Fruit fly (Drosophila melanogaster) whole organism: ENCODE results near the gene CG31224.

Experiments
- CG8478 ChIP-seq: fragments of >200 bp; optimal IDR thresholded peaks from 2 replicates; lab custom pipeline; 2018; ENCODE audit warnings: inconsistent platforms
- Dll ChIP-seq: fragments of >200 bp; optimal IDR thresholded peaks from 2 replicates; lab custom pipeline; 2017
- EcR ChIP-seq, 2 experiments: fragments of >200 bp; optimal IDR thresholded peaks; 2 replicates each; lab custom pipeline; 2017; ENCODE audit warnings: missing biosample characterization in 2 of 2, missing genetic modification characterization in 2 of 2, missing genetic modification reagents in 2 of 2
- pan ChIP-seq: fragments of >200 bp; optimal IDR thresholded peaks from 2 replicates; lab custom pipeline; 2017
- psq ChIP-seq: fragments of >200 bp; optimal IDR thresholded peaks from 2 replicates; lab custom pipeline; 2017
- usp ChIP-seq: fragments of >200 bp; optimal IDR thresholded peaks from 2 replicates; lab custom pipeline; 2017; ENCODE audit warnings: missing biosample characterization, missing genetic modification characterization, mixed read lengths

CG31224 gene

dm6 chr3R:18680332-18680731 is 21.2 kb upstream of the CG31224 start, which contains the start of the genes CG46318 and ChT:
TSS of gene CG46318 (plus strand) at chr3R:18680604.
TSS of gene ChT (plus strand) at chr3R:18680604.
- TF ChIP-seq psq (lab: Kevin White, UChicago): no peak
- no peak for TF ChIP-seq pan
- TF ChIP-seq EcR (GFP tag; optimal IDR thresholded peaks at IDR 0.05; lab: Kevin White, UChicago): no peak
- no peak for TF ChIP-seq Dll (lab: Kevin White, UChicago)
- no peak for TF ChIP-seq CG8478

- no peak for TF ChIP-seq psq (lab: Kevin White, UChicago)
- no peak for TF ChIP-seq Dll (lab: Kevin White, UChicago)
- no peak for TF ChIP-seq usp (GFP tag; lab: Kevin White, UChicago)
Observed at dm6 chr3R:18677500-18677940, 18.4 kb upstream of the CG31224 start, which contains the start of the genes dind and CG7706. TSS of gene dind (minus strand) at chr3R:18677539. TSS of gene CG7706 (plus strand) at chr3R:18677818.

dm6 chr3R:18671112-18671729 is 12.1 kb upstream of the CG31224 start, which contains the start of gene CG31230:
TSS of gene CG31230 (plus strand) at chr3R:18671679.
- TF ChIP-seq EcR (GFP tag; optimal IDR thresholded peaks at IDR 0.05; lab: Kevin White, UChicago) (no peak), usp (GFP tag; lab: Kevin White, UChicago) (no peak), Dll (lab: Kevin White, UChicago) (no peak), psq (lab: Kevin White, UChicago) (no peak), pan (no peak), CG8478 (no peak)

dm6 chr3R:18670441-18671111 is 11.5 kb upstream of the CG31224 start:
- TF ChIP-seq Dll (lab: Kevin White, UChicago) (no peak), EcR (GFP tag; optimal IDR thresholded peaks at IDR 0.05; lab: Kevin White, UChicago) (no peak), usp (GFP tag; lab: Kevin White, UChicago) (no peak), pan (no peak), CG8478 (no peak), psq (lab: Kevin White, UChicago) (no peak)

dm6 chr3R:18669812-18670211 is 10.7 kb upstream of the CG31224 start:
- TF ChIP-seq usp (GFP tag; lab: Kevin White, UChicago) (no peak), Dll (lab: Kevin White, UChicago) (no peak), pan (no peak), EcR (GFP tag; optimal IDR thresholded peaks at IDR 0.05; lab: Kevin White, UChicago) (no peak), CG8478 (no peak), psq (lab: Kevin White, UChicago) (no peak)

- no peak for TF ChIP-seq CG8478
- TF ChIP-seq EcR (GFP tag; optimal IDR thresholded peaks at IDR 0.05; lab: Kevin White, UChicago): no peak
Observed at dm6 chr3R:18669152-18669551, 10.0 kb upstream of the CG31224 start, which contains the start of gene CG7702. TSS of gene CG7702 (plus strand) at chr3R:18669390.

- TF ChIP-seq pan: no peak
- TF ChIP-seq usp (GFP tag; lab: Kevin White, UChicago): no peak
- TF ChIP-seq Dll (lab: Kevin White, UChicago): no peak
- TF ChIP-seq CG8478: no peak
Observed at dm6 chr3R:18667659-18668248, 8.6 kb upstream of the CG31224 start, which contains the start of gene CG31229. TSS of gene CG31229 (plus strand) at chr3R:18667852.

- TF ChIP-seq pan (no peak), Dll (lab: Kevin White, UChicago) (no peak), psq (lab: Kevin White, UChicago) (no peak), usp (GFP tag; lab: Kevin White, UChicago) (no peak), CG8478 (no peak), EcR (GFP tag; optimal IDR thresholded peaks at IDR 0.05; lab: Kevin White, UChicago) (no peak)
Observed at dm6 chr3R:18665061-18665460, 6.0 kb upstream of the CG31224 start, which contains the start of gene CG31231. TSS of gene CG31231 (plus strand) at chr3R:18665361.

- no peak for TF ChIP-seq Dll (lab: Kevin White, UChicago)
- TF ChIP-seq usp (GFP tag; lab: Kevin White, UChicago): no peak
- TF ChIP-seq CG8478: no peak
- TF ChIP-seq pan: no peak
- no peak for TF ChIP-seq psq (lab: Kevin White, UChicago)
- TF ChIP-seq EcR (GFP tag; optimal IDR thresholded peaks at IDR 0.05; lab: Kevin White, UChicago): no peak
Observed at dm6 chr3R:18663525-18663924, 4.4 kb upstream of the CG31224 start, which contains the start of the genes Cpsf73 and Gos28. TSS of gene Cpsf73 (minus strand) at chr3R:18663552. TSS of gene Gos28 (plus strand) at chr3R:18663738.

dm6 chr3R:18658380-18658944 is 647 bp downstream of the CG31224 start:
- TF ChIP-seq psq (lab: Kevin White, UChicago) (no peak), Dll (lab: Kevin White, UChicago) (peak; percentile 61), CG8478 (no peak), usp (GFP tag; lab: Kevin White, UChicago) (no peak), EcR (GFP tag; optimal IDR thresholded peaks at IDR 0.05; lab: Kevin White, UChicago) (no peak)

- TF ChIP-seq CG8478: no peak
- TF ChIP-seq EcR (GFP tag; optimal IDR thresholded peaks at IDR 0.05; lab: Kevin White, UChicago): no peak
- no peak for TF ChIP-seq psq (lab: Kevin White, UChicago)
- no peak for TF ChIP-seq pan
- no peak for TF ChIP-seq usp (GFP tag; lab: Kevin White, UChicago)
Observed at dm6 chr3R:18643646-18644045, 15.5 kb downstream of the CG31224 start.
